Fruit fly (Drosophila melanogaster) whole organism, embryonic: Measurements from ENCODE around the gene sky.

Experiments
- Atf3 ChIP-seq: fragments of 200-800 bp; sonication (Bioruptor generic); optimal IDR thresholded peaks from 3 replicates; lab custom pipeline; 2016; ENCODE audit warnings: missing biosample characterization, missing genetic modification characterization
- C15 ChIP-seq: fragments of 200-800 bp; sonication (Bioruptor generic); IDR thresholded peaks from 3 replicates; pipeline ENCODE4 v1.3.6; 2022; ENCODE audit warnings: missing biosample characterization, missing genetic modification characterization
- CG10565 ChIP-seq: fragments of 200-800 bp; sonication (Bioruptor generic); optimal IDR thresholded peaks from 3 replicates; lab custom pipeline; 2016; ENCODE audit warnings: missing biosample characterization, mild to moderate bottlenecking, missing genetic modification characterization
- CG10979 ChIP-seq: fragments of 200-800 bp; sonication (Bioruptor generic); optimal IDR thresholded peaks from 2 replicates; lab custom pipeline; 2018; ENCODE audit warnings: missing biosample characterization, mild to moderate bottlenecking, missing genetic modification characterization, moderate library complexity
- CG1233 ChIP-seq: fragments of 200-800 bp; sonication (Bioruptor generic); optimal IDR thresholded peaks from 4 replicates; lab custom pipeline; 2018; ENCODE audit warnings: missing biosample characterization, mild to moderate bottlenecking, missing genetic modification characterization
- CG13775 ChIP-seq: fragments of 200-800 bp; sonication (Bioruptor generic); optimal IDR thresholded peaks from 3 replicates; lab custom pipeline; 2017; ENCODE audit warnings: missing biosample characterization, mild to moderate bottlenecking, missing genetic modification characterization
- CG14441 ChIP-seq: fragments of 200-800 bp; sonication (Bioruptor generic); IDR thresholded peaks from 2 replicates; pipeline ENCODE4 v1.3.6; 2022; ENCODE audit warnings: missing biosample characterization, missing genetic modification characterization
- CG15073 ChIP-seq: fragments of 200-800 bp; sonication (Bioruptor generic); optimal IDR thresholded peaks from 2 replicates; lab custom pipeline; 2016; ENCODE audit warnings: missing biosample characterization, missing genetic modification characterization
- CG17361 ChIP-seq: fragments of 200-800 bp; sonication (Bioruptor generic); IDR thresholded peaks from 3 replicates; pipeline ENCODE4 v1.3.6; 2022; ENCODE audit warnings: missing biosample characterization, missing genetic modification characterization
- CG17829 ChIP-seq: fragments of 200-800 bp; optimal IDR thresholded peaks from 2 replicates; lab custom pipeline; 2019; ENCODE audit warnings: missing biosample characterization, mild to moderate bottlenecking, missing genetic modification characterization, moderate library complexity
- CG18262 ChIP-seq: fragments of 200-800 bp; optimal IDR thresholded peaks from 3 replicates; lab custom pipeline; 2019; ENCODE audit warnings: missing biosample characterization, mild to moderate bottlenecking, missing genetic modification characterization, moderate library complexity
- CG2712 ChIP-seq: fragments of 200-800 bp; optimal IDR thresholded peaks from 3 replicates; lab custom pipeline; 2019; ENCODE audit warnings: missing biosample characterization, mild to moderate bottlenecking, missing genetic modification characterization, moderate library complexity
- CG30431 ChIP-seq: fragments of 200-800 bp; sonication (Bioruptor generic); optimal IDR thresholded peaks from 2 replicates; lab custom pipeline; 2017; ENCODE audit warnings: missing biosample characterization, missing genetic modification characterization
- CG33557 ChIP-seq: fragments of 200-800 bp; sonication (Bioruptor generic); optimal IDR thresholded peaks from 2 replicates; lab custom pipeline; 2019; ENCODE audit warnings: missing biosample characterization, mild to moderate bottlenecking, missing genetic modification characterization, moderate library complexity
- CG34376 ChIP-seq: fragments of 200-800 bp; sonication (Bioruptor generic); optimal IDR thresholded peaks from 2 replicates; lab custom pipeline; 2018; ENCODE audit warnings: missing biosample characterization, mild to moderate bottlenecking, missing genetic modification characterization
- CG3726 ChIP-seq: fragments of 200-800 bp; sonication (Bioruptor generic); IDR thresholded peaks from 3 replicates; pipeline ENCODE4, ENCODE4 v1.3.6; 2022; ENCODE audit warnings: missing biosample characterization, missing genetic modification characterization
- CG5180 ChIP-seq: fragments of 200-800 bp; sonication (Bioruptor generic); optimal IDR thresholded peaks from 3 replicates; lab custom pipeline; 2017; ENCODE audit warnings: missing biosample characterization, missing genetic modification characterization, mild to moderate bottlenecking, moderate library complexity, missing genetic modification reagents
- CG8765 ChIP-seq: fragments of 200-800 bp; sonication (Bioruptor generic); IDR thresholded peaks from 2 replicates; pipeline ENCODE4 v1.3.6; 2022; ENCODE audit warnings: missing biosample characterization, missing genetic modification characterization
- CG9817 ChIP-seq: fragments of 200-800 bp; sonication (Bioruptor generic); optimal IDR thresholded peaks from 2 replicates; lab custom pipeline; 2018; ENCODE audit warnings: missing biosample characterization, mild to moderate bottlenecking, missing genetic modification characterization, moderate library complexity
- CHES-1-like ChIP-seq: fragments of 200-800 bp; sonication (Bioruptor generic); optimal IDR thresholded peaks from 2 replicates; lab custom pipeline; 2016; ENCODE audit warnings: missing biosample characterization, missing genetic modification characterization
- Camta ChIP-seq: fragments of 200-800 bp; sonication (Bioruptor generic); optimal IDR thresholded peaks from 2 replicates; lab custom pipeline; 2016; ENCODE audit warnings: missing biosample characterization, missing genetic modification characterization
- Doc2 ChIP-seq: fragments of 200-800 bp; sonication (Bioruptor generic); IDR thresholded peaks from 2 replicates; pipeline ENCODE4 v1.3.6; 2022; ENCODE audit warnings: missing biosample characterization, missing genetic modification characterization
- H2.0 ChIP-seq: fragments of 200-800 bp; sonication (Bioruptor generic); IDR thresholded peaks from 2 replicates; pipeline ENCODE4 v1.3.6; 2022; ENCODE audit warnings: missing biosample characterization, missing genetic modification characterization
- Hmx ChIP-seq: fragments of 200-800 bp; sonication (Bioruptor generic); optimal IDR thresholded peaks from 2 replicates; lab custom pipeline; 2016; ENCODE audit warnings: missing biosample characterization, missing genetic modification characterization
- MBD-R2 ChIP-seq: fragments of 200-800 bp; sonication (Bioruptor generic); IDR thresholded peaks from 2 replicates; pipeline ENCODE4 v1.3.6; 2022; ENCODE audit warnings: missing biosample characterization, missing genetic modification characterization
- NK7.1 ChIP-seq: fragments of 200-800 bp; sonication (Bioruptor generic); optimal IDR thresholded peaks from 3 replicates; lab custom pipeline; 2016; ENCODE audit warnings: missing biosample characterization, missing genetic modification characterization
- Nf-YA ChIP-seq: fragments of 200-800 bp; sonication (Bioruptor generic); IDR thresholded peaks from 2 replicates; pipeline ENCODE4 v1.3.6; 2022; ENCODE audit warnings: missing biosample characterization, missing genetic modification characterization
- Opbp ChIP-seq: fragments of 200-800 bp; sonication (Bioruptor generic); IDR thresholded peaks from 3 replicates; pipeline ENCODE4 v1.3.6; 2022; ENCODE audit warnings: missing biosample characterization, missing genetic modification characterization; ENCODE audit not compliant: partially characterized antibody
- Ravus ChIP-seq: fragments of 200-800 bp; sonication (Bioruptor generic); IDR thresholded peaks from 2 replicates; pipeline ENCODE4 v1.3.6; 2022; ENCODE audit warnings: missing biosample characterization, missing genetic modification characterization
- Side ChIP-seq: fragments of 200-800 bp; sonication (Bioruptor generic); optimal IDR thresholded peaks from 2 replicates; lab custom pipeline; 2016; ENCODE audit warnings: missing biosample characterization, missing genetic modification characterization
- Sry-δ ChIP-seq: fragments of 200-800 bp; sonication (Bioruptor generic); optimal IDR thresholded peaks from 2 replicates; lab custom pipeline; 2016; ENCODE audit warnings: missing biosample characterization, missing genetic modification characterization
- ash1 ChIP-seq: fragments of 200-800 bp; sonication (Bioruptor generic); optimal IDR thresholded peaks from 2 replicates; lab custom pipeline; 2018; ENCODE audit warnings: missing biosample characterization, mild to moderate bottlenecking, missing genetic modification characterization
- bbx ChIP-seq: fragments of 200-800 bp; sonication (Bioruptor generic); IDR thresholded peaks from 2 replicates; pipeline ENCODE4 v1.3.6; 2022; ENCODE audit warnings: missing biosample characterization, missing genetic modification characterization; ENCODE audit not compliant: partially characterized antibody
- dimm ChIP-seq: fragments of 200-800 bp; sonication (Bioruptor generic); IDR thresholded peaks from 2 replicates; pipeline ENCODE4 v1.3.6; 2022; ENCODE audit warnings: missing biosample characterization, missing genetic modification characterization
- fd64A ChIP-seq: fragments of 200-800 bp; sonication (Bioruptor generic); optimal IDR thresholded peaks from 3 replicates; lab custom pipeline; 2018; ENCODE audit warnings: missing biosample characterization, mild to moderate bottlenecking, missing genetic modification characterization
- her ChIP-seq: fragments of 200-800 bp; sonication (Bioruptor generic); optimal IDR thresholded peaks from 2 replicates; lab custom pipeline; 2016; ENCODE audit warnings: missing biosample characterization, missing genetic modification characterization
- kni ChIP-seq: fragments of 200-800 bp; sonication (Bioruptor generic); optimal IDR thresholded peaks from 3 replicates; lab custom pipeline; 2017; ENCODE audit warnings: mild to moderate bottlenecking, missing biosample characterization, missing genetic modification reagents, missing genetic modification characterization
- odd ChIP-seq: fragments of 200-800 bp; sonication (Bioruptor generic); optimal IDR thresholded peaks from 2 replicates; lab custom pipeline; 2017; ENCODE audit warnings: missing biosample characterization, mild to moderate bottlenecking, missing genetic modification characterization
- onecut ChIP-seq: fragments of 200-800 bp; sonication (Bioruptor generic); IDR thresholded peaks from 2 replicates; pipeline ENCODE4 v1.3.6; 2022; ENCODE audit warnings: missing biosample characterization, missing genetic modification characterization
- pb ChIP-seq: fragments of 200-800 bp; sonication (Bioruptor generic); optimal IDR thresholded peaks from 3 replicates; lab custom pipeline; 2016; ENCODE audit warnings: missing biosample characterization, missing genetic modification characterization
- peb ChIP-seq: fragments of 200-800 bp; sonication (Bioruptor generic); IDR thresholded peaks from 2 replicates; pipeline ENCODE4 v1.3.6; 2022; ENCODE audit warnings: missing biosample characterization, missing genetic modification characterization
- pita ChIP-seq: fragments of 200-800 bp; sonication (Bioruptor generic); optimal IDR thresholded peaks from 2 replicates; lab custom pipeline; 2017; ENCODE audit warnings: missing biosample characterization, mild to moderate bottlenecking, missing genetic modification characterization
- row ChIP-seq: fragments of 200-800 bp; sonication (Bioruptor generic); IDR thresholded peaks from 3 replicates; pipeline ENCODE4 v1.3.6; 2022; ENCODE audit warnings: missing biosample characterization, missing genetic modification characterization
- run ChIP-seq: fragments of 200-800 bp; sonication (Bioruptor generic); optimal IDR thresholded peaks from 3 replicates; lab custom pipeline; 2018; ENCODE audit warnings: missing biosample characterization, mild to moderate bottlenecking, missing genetic modification characterization
- scrt ChIP-seq: fragments of 200-800 bp; sonication (Bioruptor generic); optimal IDR thresholded peaks from 2 replicates; lab custom pipeline; 2018; ENCODE audit warnings: missing biosample characterization, mild to moderate bottlenecking, missing genetic modification characterization, moderate library complexity
- sim ChIP-seq: fragments of 200-800 bp; sonication (Bioruptor generic); IDR thresholded peaks from 2 replicates; pipeline ENCODE4 v1.3.6; 2022; ENCODE audit warnings: missing biosample characterization, missing genetic modification characterization
- sisA ChIP-seq: fragments of 200-800 bp; sonication (Bioruptor generic); IDR thresholded peaks from 2 replicates; pipeline ENCODE4 v1.3.6; 2022; ENCODE audit warnings: missing biosample characterization, missing genetic modification characterization
- tll ChIP-seq, 2 experiments: fragments of 200-800 bp in 1 of 2; fragments of >200 bp in 1 of 2; sonication (Bioruptor generic) in 1 of 2; optimal IDR thresholded peaks; 2 replicates each; lab custom pipeline; 2017 to 2019; ENCODE audit warnings: missing biosample characterization in 2 of 2, missing genetic modification characterization in 2 of 2, mild to moderate bottlenecking in 1 of 2, moderate library complexity in 1 of 2
- ttk ChIP-seq: fragments of 200-800 bp; sonication (Bioruptor generic); IDR thresholded peaks from 2 replicates; pipeline ENCODE4 v2.1.2; 2022; ENCODE audit warnings: missing biosample characterization, missing genetic modification characterization
- wor ChIP-seq: fragments of 200-800 bp; sonication (Bioruptor generic); IDR thresholded peaks from 2 replicates; pipeline ENCODE4 v1.3.6; 2022; ENCODE audit warnings: missing biosample characterization, missing genetic modification characterization

sky gene

dm6 chr2L:20864764-20865265 is 53.9 kb downstream of the sky start, which contains the start of gene CG9338 (continued):
- peak; percentile 95 for TF ChIP-seq CG14441
- peak; percentile 74; the same call in 1 of the 3 replicates for TF ChIP-seq CG3726
- TF ChIP-seq CG34376 (GFP tag; lab: Kevin White, UChicago), result peak; percentile 92
- TF ChIP-seq C15 (GFP tag; lab: Robert Waterston, UW), result peak; percentile 17; the same call in 1 of the 3 replicates
- peak; percentile 83 for TF ChIP-seq odd
- TF ChIP-seq her, result peak; percentile 80
- peak; percentile 72 for TF ChIP-seq Atf3 (GFP tag; lab: Kevin White, UChicago)
- TF ChIP-seq CG15073 (GFP tag; lab: Kevin White, UChicago), result no peak
- TF ChIP-seq CG33557 (GFP tag; lab: Kevin White, UChicago), result peak; percentile 33
- TF ChIP-seq bbx (GFP tag; lab: Robert Waterston, UW), result peak; percentile 57; the same call in 1 of the 2 replicates
- TF ChIP-seq onecut (GFP tag; lab: Robert Waterston, UW), result peak; percentile 63
- 0 out of 2 replicates have a peak, but pooled peaks have one; percentile 40 for TF ChIP-seq Nf-YA
- TF ChIP-seq CG10979, result peak; percentile 90
- peak; percentile 27 for TF ChIP-seq CG10565 (GFP tag; lab: Kevin White, UChicago)
- peak; percentile 97 for TF ChIP-seq CG17361 (GFP tag; lab: Robert Waterston, UW)
- no peak for TF ChIP-seq Doc2 (GFP tag; lab: Robert Waterston, UW)
- peak; percentile 94 for TF ChIP-seq scrt
- no peak for TF ChIP-seq pita
- TF ChIP-seq pb, result peak; percentile 64
- TF ChIP-seq run, result peak; percentile 63
- peak; percentile 88 for TF ChIP-seq kni (GFP tag; lab: Kevin White, UChicago)
- TF ChIP-seq CHES-1-like, result peak; percentile 88
- no peak for TF ChIP-seq tll (GFP tag; optimal IDR thresholded peaks at IDR 0.05; lab: Kevin White, UChicago)
- TF ChIP-seq ttk, result peak; percentile 62; the same call in 1 of the 2 replicates
- TF ChIP-seq CG5180 (GFP tag; lab: Kevin White, UChicago), result peak; percentile 88
- TF ChIP-seq CG9817 (tag; lab: Kevin White, UChicago), result peak; percentile 69
- peak; percentile 79 for TF ChIP-seq Side (GFP tag; lab: Kevin White, UChicago)
- peak; percentile 38; the same call in 1 of the 2 replicates for TF ChIP-seq MBD-R2 (GFP tag; lab: Robert Waterston, UW)
- TF ChIP-seq CG18262 (tag; lab: Kevin White, UChicago), result peak; percentile 96
- TF ChIP-seq Hmx (GFP tag; lab: Kevin White, UChicago), result peak; percentile 60
- peak; percentile 51 for TF ChIP-seq CG30431
- peak; percentile 47; the same call in 1 of the 2 replicates for TF ChIP-seq Ravus (GFP tag; lab: Robert Waterston, UW)
- TF ChIP-seq wor, result peak; percentile 67
- TF ChIP-seq row (GFP tag; lab: Robert Waterston, UW), result peak; percentile 99
- peak; percentile 49; the same call in 1 of the 2 replicates for TF ChIP-seq CG8765 (GFP tag; lab: Robert Waterston, UW)
- peak; percentile 74 for TF ChIP-seq Camta
- peak; percentile 55 for TF ChIP-seq H2.0 (GFP tag; lab: Robert Waterston, UW)
- peak; percentile 88 for TF ChIP-seq peb (GFP tag; lab: Robert Waterston, UW)
- peak; percentile 17 for TF ChIP-seq Sry-δ (GFP tag; lab: Kevin White, UChicago)
- TF ChIP-seq NK7.1 (GFP tag; lab: Kevin White, UChicago), result peak; percentile 76
- TF ChIP-seq sim, result no peak; the same call in 1 of the 2 replicates
- peak; percentile 97 for TF ChIP-seq CG2712 (tag; lab: Kevin White, UChicago)
- no peak for TF ChIP-seq Opbp
- TF ChIP-seq ash1 (GFP tag; lab: Kevin White, UChicago), result peak; percentile 46
- peak; percentile 80 for TF ChIP-seq sisA (GFP tag; lab: Robert Waterston, UW)
- peak; percentile 73 for TF ChIP-seq CG13775 (GFP tag; lab: Kevin White, UChicago)
- TF ChIP-seq fd64A, result peak; percentile 88
- TF ChIP-seq CG17829 (tag; lab: Kevin White, UChicago), result peak; percentile 95
- TF ChIP-seq CG1233 (GFP tag; lab: Kevin White, UChicago), result peak; percentile 93
- no peak for TF ChIP-seq dimm
